Worm (Caenorhabditis elegans): Measurements from ENCODE around the gene twk-5.
A peak's percentile ranks its signal among the peaks of the same experiment; 100 is the strongest.

The twk-5 gene

ce11 chrII:11484600-11484999 is 500 bp downstream of the twk-5 start:
- peak; percentile 44 to 84 for TF ChIP-seq hif-1 (tag; optimal IDR thresholded peaks at IDR 0.05)
- peak; percentile 97 for TF ChIP-seq Y105C5A.15 (GFP tag; IDR thresholded peaks at IDR 0.05)
- peak; percentile 77 for TF ChIP-seq F10B5.3 (tag; optimal IDR thresholded peaks at IDR 0.05)
- peak; percentile 78 for TF ChIP-seq Y48G9A.11 (GFP tag; IDR thresholded peaks at IDR 0.05)
- TF ChIP-seq jun-1 (tag; optimal IDR thresholded peaks at IDR 0.05): peak; percentile 8
- TF ChIP-seq aha-1 (tag): peak; percentile 98
- TF ChIP-seq tag-97 (GFP tag; IDR thresholded peaks at IDR 0.05): no peak
- no peak for TF ChIP-seq attf-4 (tag; optimal IDR thresholded peaks at IDR 0.05)
- TF ChIP-seq ceh-62 (tag; optimal IDR thresholded peaks at IDR 0.05): no peak
- TF ChIP-seq nhr-28 (tag; optimal IDR thresholded peaks at IDR 0.05): no peak
- peak; percentile 92 for TF ChIP-seq snpc-1.2 (GFP tag; IDR thresholded peaks at IDR 0.05)
- peak; percentile 89 for TF ChIP-seq spr-1 (tag; optimal IDR thresholded peaks at IDR 0.05)
- peak; percentile 82 to 97; a peak in 3 of 4 replicates for TF ChIP-seq madf-5 (GFP tag; IDR thresholded peaks at IDR 0.05)
- TF ChIP-seq tra-1 (GFP tag; IDR thresholded peaks at IDR 0.05): peak; percentile 93
- no peak for TF ChIP-seq nhr-237 (tag; optimal IDR thresholded peaks at IDR 0.05)
- peak; percentile 97 for TF ChIP-seq arid-1 (GFP tag; conservative IDR thresholded peaks at IDR 0.05)
- TF ChIP-seq ceh-32 (tag; optimal IDR thresholded peaks at IDR 0.05; ENCODE audit: poor library complexity): no peak
- peak; percentile 87 for TF ChIP-seq lir-3 (tag; optimal IDR thresholded peaks at IDR 0.05)
- peak; percentile 87 for TF ChIP-seq rbr-2 (tag; optimal IDR thresholded peaks at IDR 0.05)
- TF ChIP-seq mes-2 (tag; optimal IDR thresholded peaks at IDR 0.05; ENCODE audit: poor library complexity, severe bottlenecking): peak; percentile 88
- TF ChIP-seq madf-9 (GFP tag; conservative IDR thresholded peaks at IDR 0.05): peak; percentile 94
- peak; percentile 88 for TF ChIP-seq T26A8.4 (GFP tag; IDR thresholded peaks at IDR 0.05)
- peak; percentile 72 for TF ChIP-seq dmd-6 (GFP tag; IDR thresholded peaks at IDR 0.05)
- TF ChIP-seq nhr-102 (tag; optimal IDR thresholded peaks at IDR 0.05): peak; percentile 75
- no peak for TF ChIP-seq ces-1 (GFP tag; optimal IDR thresholded peaks at IDR 0.05)
- peak; percentile 15 for TF ChIP-seq R02D3.7 (tag; optimal IDR thresholded peaks at IDR 0.05)
- no peak for TF ChIP-seq fos-1 (tag; optimal IDR thresholded peaks at IDR 0.05)
- TF ChIP-seq mxl-3 (GFP tag; optimal IDR thresholded peaks at IDR 0.05): peak; percentile 88
- TF ChIP-seq spr-3 (GFP tag; optimal IDR thresholded peaks at IDR 0.05): peak; percentile 87
- TF ChIP-seq saeg-2 (GFP tag; IDR thresholded peaks at IDR 0.05): peak; percentile 93
- TF ChIP-seq nhr-111 (GFP tag; optimal IDR thresholded peaks at IDR 0.05): peak; percentile 70
- peak; percentile 72 for TF ChIP-seq duxl-1 (tag; optimal IDR thresholded peaks at IDR 0.05; ENCODE audit: poor library complexity)
- TF ChIP-seq vab-7 (GFP tag; IDR thresholded peaks at IDR 0.05): peak; percentile 98
- TF ChIP-seq dve-1 (tag; optimal IDR thresholded peaks at IDR 0.05; ENCODE audit: insufficient read depth): peak; percentile 78
- peak; percentile 64 for TF ChIP-seq nhr-77 (tag; optimal IDR thresholded peaks at IDR 0.05)
- TF ChIP-seq ztf-11 (tag; optimal IDR thresholded peaks at IDR 0.05): no peak
- no peak for TF ChIP-seq skn-1 (tag; optimal IDR thresholded peaks at IDR 0.05)
- TF ChIP-seq D1046.2 (GFP tag; IDR thresholded peaks at IDR 0.05): peak; percentile 95
- peak; percentile 96 for TF ChIP-seq F44E2.7 (GFP tag; IDR thresholded peaks at IDR 0.05)
- TF ChIP-seq zip-2 (tag; optimal IDR thresholded peaks at IDR 0.05): peak; percentile 51
- no peak for TF ChIP-seq ceh-82 (tag; optimal IDR thresholded peaks at IDR 0.05)
- TF ChIP-seq aly-2 (tag; optimal IDR thresholded peaks at IDR 0.05): no peak
- TF ChIP-seq egl-43 (GFP tag; IDR thresholded peaks at IDR 0.05): peak; percentile 99
- no peak for TF ChIP-seq ceh-28 (tag; optimal IDR thresholded peaks at IDR 0.05)
- peak; percentile 79 for TF ChIP-seq php-3 (GFP tag; IDR thresholded peaks at IDR 0.05)
- peak; percentile 85 for TF ChIP-seq unc-130 (GFP tag; optimal IDR thresholded peaks at IDR 0.05)
- no peak for TF ChIP-seq T20F7.1 (GFP tag; optimal IDR thresholded peaks at IDR 0.05)
- TF ChIP-seq dmd-9 (GFP tag; IDR thresholded peaks at IDR 0.05): peak; percentile 93
- TF ChIP-seq F49E8.2 (tag; optimal IDR thresholded peaks at IDR 0.05; ENCODE audit: borderline replicate concordance): peak; percentile 80
- peak; percentile 97 for TF ChIP-seq daf-19 (GFP tag; conservative IDR thresholded peaks at IDR 0.05)
- TF ChIP-seq lin-29 (GFP tag; IDR thresholded peaks at IDR 0.05): peak; percentile 84
- TF ChIP-seq nhr-76 (tag; optimal IDR thresholded peaks at IDR 0.05): no peak
